Fruit fly (Drosophila melanogaster) whole organism, pupa: Measurements from ENCODE around the gene btd.

Experiments used
- CG10348 ChIP-seq: fragments of 200-800 bp; sonication (Bioruptor generic); IDR thresholded peaks from 2 replicates; pipeline ENCODE4 v1.3.6; 2022; ENCODE audit warnings: missing biosample characterization, missing genetic modification characterization
- CG12605 ChIP-seq: fragments of 200-800 bp; sonication (Bioruptor generic); IDR thresholded peaks from 2 replicates; pipeline ENCODE4 v1.3.6; 2022; ENCODE audit warnings: missing biosample characterization, missing genetic modification characterization
- CG14655 ChIP-seq: fragments of 200-800 bp; sonication (Bioruptor generic); optimal IDR thresholded peaks from 3 replicates; lab custom pipeline; 2017; ENCODE audit warnings: mild to moderate bottlenecking, missing biosample characterization, missing genetic modification reagents, missing genetic modification characterization
- CG15710 ChIP-seq: fragments of 200-800 bp; sonication (Bioruptor generic); optimal IDR thresholded peaks from 2 replicates; lab custom pipeline; 2018; ENCODE audit warnings: missing biosample characterization, mild to moderate bottlenecking, missing genetic modification characterization, moderate library complexity
- CG34367 ChIP-seq: fragments of 200-800 bp; sonication (Bioruptor generic); optimal IDR thresholded peaks from 2 replicates; lab custom pipeline; 2018; ENCODE audit warnings: missing biosample characterization, mild to moderate bottlenecking, missing genetic modification characterization
- D1 ChIP-seq: fragments of 200-800 bp; sonication (Bioruptor generic); optimal IDR thresholded peaks from 2 replicates; lab custom pipeline; 2018; ENCODE audit warnings: missing biosample characterization, mild to moderate bottlenecking, missing genetic modification characterization, moderate library complexity
- EcR ChIP-seq: fragments of 200-800 bp; sonication (Bioruptor generic); optimal IDR thresholded peaks from 3 replicates; lab custom pipeline; 2019; ENCODE audit warnings: missing biosample characterization, missing genetic modification characterization, mild to moderate bottlenecking, moderate library complexity, missing genetic modification reagents
- Ets98B ChIP-seq: fragments of 200-800 bp; sonication (Bioruptor generic); IDR thresholded peaks from 2 replicates; pipeline ENCODE4 v1.3.6; 2022; ENCODE audit warnings: missing biosample characterization, missing genetic modification characterization
- Pif1A ChIP-seq: fragments of 200-800 bp; sonication (Bioruptor generic); optimal IDR thresholded peaks from 3 replicates; lab custom pipeline; 2016; ENCODE audit warnings: missing biosample characterization, missing genetic modification characterization
- Snoo ChIP-seq: fragments of 200-800 bp; sonication (Bioruptor generic); optimal IDR thresholded peaks from 3 replicates; lab custom pipeline; 2017; ENCODE audit warnings: missing biosample characterization, mild to moderate bottlenecking, missing genetic modification characterization, inconsistent platforms
- gl ChIP-seq: fragments of 200-800 bp; sonication (Bioruptor generic); optimal IDR thresholded peaks from 2 replicates; lab custom pipeline; 2018; ENCODE audit warnings: missing biosample characterization, mild to moderate bottlenecking, missing genetic modification characterization

DNA sequence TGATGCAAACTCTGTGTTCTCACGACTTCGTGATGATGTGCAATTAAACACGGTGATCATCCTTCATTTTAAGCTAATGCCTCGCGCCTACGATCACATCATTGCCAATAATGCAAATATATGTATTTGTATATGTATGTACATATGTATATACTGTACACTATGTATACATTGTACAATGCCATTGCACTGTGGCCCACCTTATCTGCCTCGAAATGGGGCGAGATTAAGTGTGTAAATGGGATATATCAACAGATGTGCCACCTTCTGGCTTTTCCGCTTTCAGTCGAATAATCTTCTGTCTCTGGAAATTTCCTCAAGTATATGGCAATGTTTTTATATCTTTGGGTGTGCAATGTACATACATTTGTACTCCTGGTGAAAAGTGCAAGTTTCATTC, 49.2 kb upstream of the btd start:
- TF ChIP-seq EcR (GFP tag; lab: Kevin White, UChicago) (peak; percentile 56), Pif1A (GFP tag; lab: Kevin White, UChicago) (no peak), gl (tag; lab: Kevin White, UChicago) (no peak), Ets98B (no peak), CG34367 (no peak), CG14655 (GFP tag; lab: Kevin White, UChicago) (no peak), Snoo (tag; lab: Kevin White, UChicago) (no peak), CG12605 (GFP tag; lab: Robert Waterston, UW) (no peak), D1 (tag; lab: Kevin White, UChicago) (no peak), CG10348 (GFP tag; lab: Robert Waterston, UW) (no peak), CG15710 (no peak)
